Worm (Caenorhabditis elegans) whole organism, early embryonic: ENCODE data around the gene jkk-1.

Experiments used
- B0310.2 ChIP-seq: sonication (generic microtip); optimal IDR thresholded peaks from 2 replicates; lab custom pipeline; 2016; ENCODE audit warnings: mild to moderate bottlenecking, missing genetic modification characterization, missing compliant biosample characterization
- aly-1 ChIP-seq: sonication (generic microtip); optimal IDR thresholded peaks from 2 replicates; lab custom pipeline; 2016; ENCODE audit warnings: missing genetic modification characterization, missing compliant biosample characterization
- ama-1 ChIP-seq: fragments of 150-350 bp; optimal IDR thresholded peaks from 2 replicates; lab custom pipeline; 2014
- ceh-13 ChIP-seq: fragments of 200-800 bp; sonication (Bioruptor generic); optimal IDR thresholded peaks from 2 replicates; lab custom pipeline; 2018; ENCODE audit warnings: mild to moderate bottlenecking, missing genetic modification characterization, missing compliant biosample characterization
- flt-1 ChIP-seq: fragments of 200-800 bp; sonication (Bioruptor generic); IDR thresholded peaks from 2 replicates; pipeline ENCODE4 v1.3.6; 2022; ENCODE audit warnings: missing genetic modification characterization, missing compliant biosample characterization
- hmg-4 ChIP-seq: fragments of 200-800 bp; sonication (Bioruptor generic); optimal IDR thresholded peaks from 2 replicates; lab custom pipeline; 2018; ENCODE audit warnings: mild to moderate bottlenecking, missing genetic modification characterization, missing compliant biosample characterization
- hnd-1 ChIP-seq: sonication (generic microtip); optimal IDR thresholded peaks from 2 replicates; lab custom pipeline; 2016; ENCODE audit warnings: missing genetic modification characterization, missing compliant biosample characterization
- pes-1 ChIP-seq: fragments of 200-800 bp; sonication (Bioruptor generic); IDR thresholded peaks from 2 replicates; pipeline ENCODE4 v1.3.6; 2022; ENCODE audit warnings: missing genetic modification reagents, missing genetic modification characterization, missing compliant biosample characterization
- scrt-1 ChIP-seq: fragments of 200-800 bp; sonication (Bioruptor generic); IDR thresholded peaks from 2 replicates; pipeline ENCODE4 v1.3.6; 2022; ENCODE audit warnings: missing genetic modification characterization, missing compliant biosample characterization
- sea-1 ChIP-seq: fragments of 200-800 bp; sonication (Bioruptor generic); conservative IDR thresholded peaks from 2 replicates; pipeline ENCODE4 v1.3.6; 2022; ENCODE audit warnings: missing genetic modification characterization, missing compliant biosample characterization
- tbx-11 ChIP-seq: fragments of 200-800 bp; sonication (Bioruptor generic); IDR thresholded peaks from 2 replicates; pipeline ENCODE4 v1.3.6; 2022; ENCODE audit warnings: missing genetic modification characterization, missing compliant biosample characterization
- tbx-37 ChIP-seq: fragments of 200-800 bp; sonication (Bioruptor generic); conservative IDR thresholded peaks from 2 replicates; pipeline ENCODE4 v1.3.6; 2022; ENCODE audit warnings: missing genetic modification reagents, missing genetic modification characterization, missing compliant biosample characterization
- tra-4 ChIP-seq: sonication (generic microtip); optimal IDR thresholded peaks from 2 replicates; lab custom pipeline; 2017; ENCODE audit warnings: missing genetic modification characterization, missing compliant biosample characterization

ce11 chrX:5366613-5367012 is 1.7 kb upstream of the jkk-1 start:
- TF ChIP-seq hnd-1 (tag; lab: Kevin White, UChicago) (no peak), ama-1 (lab: Kevin White, UChicago) (no peak), tbx-11 (GFP tag; lab: Robert Waterston, UW) (no peak), aly-1 (tag; lab: Kevin White, UChicago) (no peak), scrt-1 (no peak), pes-1 (no peak), tbx-37 (GFP tag; lab: Robert Waterston, UW) (no peak), tra-4 (tag; lab: Kevin White, UChicago) (no peak), sea-1 (GFP tag; lab: Robert Waterston, UW) (no peak), flt-1 (GFP tag; lab: Robert Waterston, UW) (no peak), hmg-4 (no peak), ceh-13 (GFP tag; lab: Kevin White, UChicago) (no peak), B0310.2 (tag; lab: Kevin White, UChicago) (no peak)
